Worm (Caenorhabditis elegans) whole organism, L1 larva: ENCODE results near the gene sox-2.

Experiments used
- lin-39 ChIP-seq: fragments of 150-350 bp; optimal IDR thresholded peaks from 2 replicates; lab custom pipeline; 2014; ENCODE audit warnings: missing biosample characterization, missing genetic modification reagents, missing genetic modification characterization
- nhr-90 ChIP-seq: sonication (generic microtip); optimal IDR thresholded peaks from 2 replicates; lab custom pipeline; 2016; ENCODE audit warnings: mild to moderate bottlenecking, missing genetic modification characterization, missing compliant biosample characterization; ENCODE audit not compliant: poor library complexity
- unc-62 ChIP-seq: fragments of 150-350 bp; optimal IDR thresholded peaks from 2 replicates; lab custom pipeline; 2014; ENCODE audit warnings: missing biosample characterization, missing genetic modification reagents, missing genetic modification characterization
- zip-4 ChIP-seq: fragments of 200-800 bp; sonication (Bioruptor generic); optimal IDR thresholded peaks from 2 replicates; lab custom pipeline; 2018; ENCODE audit warnings: mild to moderate bottlenecking, missing genetic modification characterization, moderate library complexity, missing compliant biosample characterization

DNA sequence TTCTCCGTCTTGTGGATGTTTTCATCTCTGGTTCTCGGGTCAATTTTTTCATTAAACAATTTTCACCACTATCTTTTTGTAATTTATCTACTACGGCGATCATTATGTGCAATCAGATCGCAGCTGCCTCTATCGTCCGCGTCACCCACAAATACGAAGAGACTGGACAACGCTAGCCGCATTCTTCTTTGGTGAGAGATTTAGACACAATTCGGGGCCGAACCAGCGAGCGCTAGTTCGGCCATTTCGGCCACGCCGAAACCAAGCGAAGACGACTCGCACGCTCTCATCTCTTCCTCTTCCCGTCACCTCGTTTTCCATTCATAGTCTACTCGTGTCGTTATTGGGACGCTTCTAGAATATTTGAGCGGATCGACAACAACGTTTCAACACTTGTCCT, 22.2 kb upstream of the sox-2 start, which contains the start of gene gly-12:
- TF ChIP-seq nhr-90 (tag; lab: Kevin White, UChicago) (no peak), zip-4 (no peak), unc-62 (GFP tag; lab: Kevin White, UChicago) (no peak), lin-39 (tag; lab: Kevin White, UChicago) (no peak)
